Fruit fly (Drosophila melanogaster): ENCODE data around the gene CG14969.

dm6 chr3L:3315288-3315687 lies 19.5 kb downstream of the CG14969 start, which contains the start of gene Drsl4:
- TF ChIP-seq pan (optimal IDR thresholded peaks at IDR 0.05): no peak
- TF ChIP-seq EcR (GFP tag; optimal IDR thresholded peaks at IDR 0.05): no peak
